Worm (Caenorhabditis elegans) whole organism, L4 larva: Measurements from ENCODE around the gene ZC404.2.

Experiments
- ceh-32 ChIP-seq: sonication (generic microtip); optimal IDR thresholded peaks from 2 replicates; lab custom pipeline; 2016; ENCODE audit warnings: mild to moderate bottlenecking, missing genetic modification characterization, missing compliant biosample characterization; ENCODE audit not compliant: poor library complexity
- ceh-82 ChIP-seq: sonication (generic microtip); optimal IDR thresholded peaks from 2 replicates; lab custom pipeline; 2017; ENCODE audit warnings: missing biosample characterization, missing genetic modification characterization
- daf-16 ChIP-seq, 3 experiments: sonication (generic microtip); optimal IDR thresholded peaks; 2 replicates each; lab custom pipeline; 2016 to 2017; ENCODE audit warnings: missing genetic modification characterization in 3 of 3, missing genetic modification reagents in 3 of 3, mild to moderate bottlenecking in 2 of 3, missing compliant biosample characterization in 2 of 3, missing biosample characterization in 1 of 3, moderate library complexity in 1 of 3
- daf-8 ChIP-seq: fragments of 200-800 bp; sonication (Bioruptor generic); IDR thresholded peaks from 2 replicates; pipeline ENCODE4 v1.3.6; 2022; ENCODE audit warnings: missing genetic modification characterization, missing compliant biosample characterization
- dpl-1 ChIP-seq: fragments of 150-350 bp; optimal IDR thresholded peaks from 2 replicates; lab custom pipeline; 2014; ENCODE audit warnings: missing biosample characterization, missing genetic modification reagents, missing genetic modification characterization
- hlh-30 ChIP-seq: sonication (generic microtip); optimal IDR thresholded peaks from 2 replicates; lab custom pipeline; 2017; ENCODE audit warnings: antibody characterized with exemption, mild to moderate bottlenecking, missing genetic modification characterization, missing compliant biosample characterization; ENCODE audit not compliant: insufficient read depth
- lim-7 ChIP-seq: fragments of 200-800 bp; sonication (Bioruptor generic); IDR thresholded peaks from 2 replicates; pipeline ENCODE4 v1.3.6; 2022; ENCODE audit warnings: missing genetic modification characterization, missing compliant biosample characterization
- nhr-25 ChIP-seq: sonication (generic microtip); optimal IDR thresholded peaks from 2 replicates; lab custom pipeline; 2017; ENCODE audit warnings: missing genetic modification characterization, mild to moderate bottlenecking, missing compliant biosample characterization, antibody characterized with exemption, moderate library complexity, borderline replicate concordance; ENCODE audit not compliant: insufficient read depth
- pqm-1 ChIP-seq: sonication (generic microtip); optimal IDR thresholded peaks from 2 replicates; lab custom pipeline; 2017; ENCODE audit warnings: missing biosample characterization, missing genetic modification characterization
- unc-130 ChIP-seq: sonication (generic microtip); optimal IDR thresholded peaks from 2 replicates; lab custom pipeline; 2016; ENCODE audit warnings: missing genetic modification reagents, missing genetic modification characterization, missing compliant biosample characterization
- unc-39 ChIP-seq: sonication (generic microtip); optimal IDR thresholded peaks from 2 replicates; lab custom pipeline; 2017; ENCODE audit warnings: missing biosample characterization, missing genetic modification characterization

DNA sequence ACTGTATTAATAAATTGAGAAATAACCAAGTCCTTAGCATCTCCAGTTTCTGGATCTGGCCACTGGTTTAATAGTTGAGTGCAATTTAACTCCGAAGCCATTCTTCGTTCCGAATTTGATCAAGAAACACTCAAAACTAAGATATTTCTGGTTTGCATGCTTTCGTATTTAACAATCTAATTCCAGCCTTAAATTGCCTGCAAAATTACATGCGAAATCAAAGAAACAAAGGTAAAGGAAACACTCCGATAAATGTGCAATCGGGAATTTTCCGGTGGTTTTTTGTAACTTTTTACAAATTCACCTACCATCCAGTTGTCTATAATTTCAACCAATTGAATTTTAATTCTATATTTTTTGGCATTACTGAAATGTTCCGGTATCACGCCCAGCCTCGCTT, 14.1 kb downstream of the ZC404.2 start, which contains the start of gene dmsr-10:
- no peak for TF ChIP-seq nhr-25 (tag; lab: Kevin White, UChicago)
- no peak for TF ChIP-seq unc-39 (tag; lab: Kevin White, UChicago)
- TF ChIP-seq dpl-1 (GFP tag; lab: Kevin White, UChicago): no peak
- no peak for TF ChIP-seq unc-130 (GFP tag; lab: Kevin White, UChicago)
- no peak for TF ChIP-seq hlh-30
- no peak for TF ChIP-seq ceh-82
- no peak for TF ChIP-seq ceh-32
- TF ChIP-seq pqm-1: no peak
- TF ChIP-seq daf-16 (GFP tag; optimal IDR thresholded peaks at IDR 0.05; lab: Kevin White, UChicago): no peak
- TF ChIP-seq daf-16 (tag; optimal IDR thresholded peaks at IDR 0.05; lab: Kevin White, UChicago): no peak
- TF ChIP-seq daf-8 (GFP tag; lab: Robert Waterston, UW): no peak
- no peak for TF ChIP-seq lim-7 (GFP tag; lab: Robert Waterston, UW)
